Worm (Caenorhabditis elegans): ENCODE results near the gene ZK666.14.

The ZK666.14 gene

DNA sequence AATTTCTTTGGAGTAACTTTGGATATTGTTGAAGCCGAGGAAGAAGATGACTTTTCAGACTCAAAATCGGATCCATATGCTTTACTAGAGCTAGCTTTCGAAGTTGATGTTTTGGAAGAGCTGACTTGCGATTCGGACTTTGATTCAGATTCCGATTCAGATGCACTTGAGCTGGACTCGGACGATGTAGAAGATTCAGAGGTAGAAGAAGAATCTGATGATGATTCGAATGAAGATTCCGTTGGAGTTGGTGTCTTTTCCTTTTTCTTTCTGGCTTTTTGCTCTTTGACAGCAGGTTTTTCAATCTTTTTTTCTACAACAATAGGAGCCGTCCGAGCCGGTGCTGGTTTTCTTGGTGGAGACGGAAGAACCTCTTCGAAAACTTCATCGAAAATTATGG is 13.3 kb downstream of the ZK666.14 start:
- TF ChIP-seq npax-4 (tag; optimal IDR thresholded peaks at IDR 0.05) (no peak), dmd-4 (tag; optimal IDR thresholded peaks at IDR 0.05; ENCODE audit: borderline replicate concordance) (no peak), ceh-24 (tag; optimal IDR thresholded peaks at IDR 0.05) (no peak), syd-9 (tag; optimal IDR thresholded peaks at IDR 0.05) (no peak), elt-2 (tag; optimal IDR thresholded peaks at IDR 0.05) (no peak)

DNA sequence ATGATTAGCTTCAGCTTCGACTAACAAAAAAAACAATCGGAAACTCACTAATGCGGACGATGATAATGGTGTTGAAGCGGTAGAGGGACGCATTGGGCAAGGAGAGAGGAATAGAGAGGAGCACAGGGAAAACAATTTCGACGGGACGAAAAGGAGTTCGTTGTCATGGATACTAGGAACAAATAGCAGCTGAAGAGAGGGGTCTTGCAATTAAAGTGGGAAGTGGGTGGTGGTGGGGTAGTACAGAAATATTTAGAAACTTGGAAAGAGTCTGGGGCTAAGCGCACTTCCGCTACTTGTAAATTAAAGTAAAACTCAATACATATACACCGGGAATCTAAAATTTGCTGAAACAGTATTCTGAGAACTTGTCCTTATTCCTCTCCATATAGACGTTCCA is 15.2 kb downstream of the ZK666.14 start, which contains the start of gene F59B10.2:
Gene F59B10.2, minus strand, starts transcription at position 101 of the 400 bp plus-strand sequence.
- TF ChIP-seq nfya-1 (tag; optimal IDR thresholded peaks at IDR 0.05) (no peak), F13H6.1 (tag; optimal IDR thresholded peaks at IDR 0.05) (no peak), ama-1 (optimal IDR thresholded peaks at IDR 0.05) (no peak), ets-4 (tag; optimal IDR thresholded peaks at IDR 0.05) (no peak), ceh-18 (tag; optimal IDR thresholded peaks at IDR 0.05) (no peak), gmeb-2 (tag; optimal IDR thresholded peaks at IDR 0.05) (no peak), dmd-4 (tag; optimal IDR thresholded peaks at IDR 0.05; ENCODE audit: borderline replicate concordance) (no peak), lim-6 (tag; optimal IDR thresholded peaks at IDR 0.05) (no peak), ceh-48 (tag; optimal IDR thresholded peaks at IDR 0.05) (no peak), K02D7.2 (tag; optimal IDR thresholded peaks at IDR 0.05) (no peak), sdc-2 (tag; optimal IDR thresholded peaks at IDR 0.05) (no peak), hlh-8 (tag; optimal IDR thresholded peaks at IDR 0.05) (no peak)

DNA sequence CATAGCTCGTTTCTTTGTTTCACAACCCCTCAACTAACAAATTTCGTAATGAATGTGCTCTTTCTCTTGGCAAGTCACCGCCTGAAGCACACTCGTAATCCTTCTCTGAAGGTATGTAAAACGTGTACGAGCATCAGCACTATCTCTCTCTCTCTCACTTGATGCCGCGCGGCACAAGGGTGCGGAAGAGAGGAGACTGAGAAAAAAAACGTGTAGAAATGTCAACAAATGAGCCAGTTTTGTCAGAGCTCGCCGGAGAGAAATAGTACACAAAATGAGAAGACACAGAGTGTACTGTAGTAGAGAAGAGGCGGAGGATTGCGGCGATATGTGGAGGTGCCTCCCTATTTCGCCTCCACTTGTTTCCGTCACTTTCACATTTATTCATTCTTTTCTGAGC is 15.7 kb downstream of the ZK666.14 start, which contains the start of gene F59B10.3:
Gene F59B10.3, plus strand, starts transcription at position 301 of the 400 bp plus-strand sequence.
- TF ChIP-seq pqm-1 (tag; optimal IDR thresholded peaks at IDR 0.05) = no peak

DNA sequence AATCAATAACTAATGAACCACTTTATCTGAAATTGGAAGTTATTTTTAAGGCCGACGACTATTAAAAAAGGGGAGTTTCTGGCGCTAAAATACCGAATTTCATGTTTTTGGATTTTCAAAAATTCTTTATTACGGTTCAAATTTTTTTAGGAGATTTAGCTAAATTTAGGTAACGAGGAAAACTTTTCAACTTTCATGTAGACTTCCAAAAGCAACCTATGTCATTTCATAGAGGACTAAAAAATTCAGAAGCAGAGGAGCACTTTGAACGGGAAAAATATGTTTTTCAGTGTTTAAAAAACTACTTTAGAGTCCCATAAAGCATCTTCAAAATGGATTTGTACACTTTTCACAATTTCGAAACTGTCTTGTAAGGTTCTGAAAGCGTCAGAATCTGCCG is 18.8 kb downstream of the ZK666.14 start:
- TF ChIP-seq ahr-1 (tag; optimal IDR thresholded peaks at IDR 0.05) = no peak
- TF ChIP-seq C08G9.2 (tag; optimal IDR thresholded peaks at IDR 0.05) = no peak
- no peak for TF ChIP-seq F13H6.1 (tag; optimal IDR thresholded peaks at IDR 0.05)
- no peak for TF ChIP-seq nfya-1 (tag; optimal IDR thresholded peaks at IDR 0.05)
- no peak for TF ChIP-seq tbx-2 (tag; optimal IDR thresholded peaks at IDR 0.05)
- TF ChIP-seq madf-2 (tag; optimal IDR thresholded peaks at IDR 0.05) = no peak
- TF ChIP-seq elt-2 (tag; optimal IDR thresholded peaks at IDR 0.05) = no peak
- no peak for TF ChIP-seq odd-2 (tag; optimal IDR thresholded peaks at IDR 0.05)
- TF ChIP-seq che-1 (tag; optimal IDR thresholded peaks at IDR 0.05) = no peak
- no peak for TF ChIP-seq ceh-31 (tag; optimal IDR thresholded peaks at IDR 0.05)
- no peak for TF ChIP-seq ceh-19 (GFP tag; optimal IDR thresholded peaks at IDR 0.05)
- no peak for TF ChIP-seq ceh-2 (tag; optimal IDR thresholded peaks at IDR 0.05)
- TF ChIP-seq ceh-34 (tag; optimal IDR thresholded peaks at IDR 0.05) = no peak

DNA sequence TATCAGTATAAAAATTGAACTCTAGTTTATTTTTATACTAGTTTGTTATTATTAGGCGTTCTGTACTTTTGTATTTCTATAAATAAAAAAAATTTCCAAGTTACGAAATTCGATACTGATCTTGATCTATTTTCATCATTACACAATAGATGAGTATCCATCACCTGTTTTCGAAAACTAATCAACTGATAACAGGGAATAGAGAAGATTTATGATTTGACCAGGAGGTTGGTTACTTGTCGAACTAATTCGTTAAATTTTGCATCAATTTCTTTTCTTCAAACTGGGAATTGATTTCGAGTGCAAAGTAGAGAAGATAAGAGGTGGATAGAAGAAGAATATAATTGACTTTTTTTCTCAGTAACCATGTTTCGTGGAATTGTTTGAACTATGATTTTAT is 20.9 kb downstream of the ZK666.14 start:
- TF ChIP-seq fkh-6 (tag; optimal IDR thresholded peaks at IDR 0.05) (no peak), ceh-14 (tag; optimal IDR thresholded peaks at IDR 0.05) (no peak), nhr-232 (tag; optimal IDR thresholded peaks at IDR 0.05) (no peak), madf-2 (tag; optimal IDR thresholded peaks at IDR 0.05) (no peak), elt-2 (tag; optimal IDR thresholded peaks at IDR 0.05) (no peak), dmd-4 (tag; optimal IDR thresholded peaks at IDR 0.05; ENCODE audit: borderline replicate concordance) (no peak), pha-4 (tag; optimal IDR thresholded peaks at IDR 0.05) (no peak), ets-4 (tag; optimal IDR thresholded peaks at IDR 0.05) (no peak), K02D7.2 (tag; optimal IDR thresholded peaks at IDR 0.05) (no peak), C08G9.2 (tag; optimal IDR thresholded peaks at IDR 0.05) (no peak), tbx-2 (tag; optimal IDR thresholded peaks at IDR 0.05) (no peak), K09A11.1 (tag; optimal IDR thresholded peaks at IDR 0.05; ENCODE audit: insufficient read depth) (no peak)

DNA sequence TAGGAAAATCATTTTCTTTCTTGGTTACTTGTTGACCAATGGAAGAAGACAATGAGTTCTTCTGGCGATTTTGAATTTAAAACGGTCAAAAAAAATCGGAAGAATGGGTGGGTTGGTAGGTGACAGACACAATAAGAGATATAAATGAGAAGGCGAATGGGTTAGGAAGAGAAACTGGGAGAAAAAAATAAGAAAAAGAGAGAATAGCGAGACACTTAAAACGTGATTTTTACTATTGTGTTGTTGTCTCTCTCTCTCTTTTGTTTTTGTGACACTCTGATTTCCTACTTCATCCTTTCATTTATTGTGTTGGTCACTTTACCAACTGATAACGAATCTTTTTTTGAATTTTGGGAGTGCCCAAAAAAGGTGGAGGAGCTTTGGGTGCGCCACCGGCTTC is 21.8 kb downstream of the ZK666.14 start:
- no peak for TF ChIP-seq npax-4 (tag; optimal IDR thresholded peaks at IDR 0.05)
- no peak for TF ChIP-seq unc-86 (tag; optimal IDR thresholded peaks at IDR 0.05)
- no peak for TF ChIP-seq ceh-6 (GFP tag; optimal IDR thresholded peaks at IDR 0.05)
- no peak for TF ChIP-seq ceh-48 (tag; optimal IDR thresholded peaks at IDR 0.05)
- TF ChIP-seq gmeb-2 (tag; optimal IDR thresholded peaks at IDR 0.05) = no peak
- no peak for TF ChIP-seq hlh-13 (GFP tag; optimal IDR thresholded peaks at IDR 0.05)
- no peak for TF ChIP-seq rnt-1 (tag; optimal IDR thresholded peaks at IDR 0.05)
- TF ChIP-seq T23F11.4 (GFP tag; optimal IDR thresholded peaks at IDR 0.05) = no peak
- TF ChIP-seq eyg-1 (tag; optimal IDR thresholded peaks at IDR 0.05) = no peak
- TF ChIP-seq pag-3 (tag; optimal IDR thresholded peaks at IDR 0.05; ENCODE audit: borderline replicate concordance) = no peak
- no peak for TF ChIP-seq Y22D7AL.16 (tag; optimal IDR thresholded peaks at IDR 0.05)
- no peak for TF ChIP-seq tbx-7 (tag; optimal IDR thresholded peaks at IDR 0.05)
- no peak for TF ChIP-seq odd-2 (tag; optimal IDR thresholded peaks at IDR 0.05)
- no peak for TF ChIP-seq hlh-6 (tag; optimal IDR thresholded peaks at IDR 0.05)

Measured in whole organism, late embryonic.